Worm (Caenorhabditis elegans) whole organism, L3 larva: ENCODE data around the gene T24A6.20.

Source experiments
- aly-2 ChIP-seq: fragments of 150-350 bp; optimal IDR thresholded peaks from 2 replicates; lab custom pipeline; 2014; ENCODE audit warnings: missing biosample characterization, missing genetic modification characterization
- elt-3 ChIP-seq, 3 experiments: fragments of 150-350 bp in 1 of 3; sonication (generic microtip) in 2 of 3; optimal IDR thresholded peaks; 2 replicates in 2 of 3; 4 replicates in 1 of 3; lab custom pipeline; 2014 to 2017; ENCODE audit warnings: missing biosample characterization in 3 of 3, missing genetic modification characterization in 3 of 3
- eor-1 ChIP-seq, 2 experiments: fragments of 150-350 bp; optimal IDR thresholded peaks; 2 replicates each; lab custom pipeline; 2014 to 2018; ENCODE audit warnings: missing biosample characterization in 2 of 2, missing genetic modification characterization in 2 of 2
- hmg-11 ChIP-seq: sonication (generic microtip); optimal IDR thresholded peaks from 2 replicates; lab custom pipeline; 2016; ENCODE audit warnings: missing genetic modification characterization, missing compliant biosample characterization
- lin-15B ChIP-seq: fragments of 150-350 bp; optimal IDR thresholded peaks from 2 replicates; lab custom pipeline; 2014; ENCODE audit warnings: missing biosample characterization, missing genetic modification characterization
- mdl-1 ChIP-seq: fragments of 150-350 bp; optimal IDR thresholded peaks from 2 replicates; lab custom pipeline; 2014; ENCODE audit warnings: missing biosample characterization, missing genetic modification characterization
- nhr-12 ChIP-seq: fragments of 150-350 bp; optimal IDR thresholded peaks from 2 replicates; lab custom pipeline; 2014; ENCODE audit warnings: missing biosample characterization, missing genetic modification characterization
- nhr-28 ChIP-seq: fragments of 150-350 bp; optimal IDR thresholded peaks from 2 replicates; lab custom pipeline; 2014; ENCODE audit warnings: missing biosample characterization, missing genetic modification characterization
- pqm-1 ChIP-seq: fragments of 150-350 bp; optimal IDR thresholded peaks from 2 replicates; lab custom pipeline; 2017; ENCODE audit warnings: missing biosample characterization, missing genetic modification characterization, inconsistent platforms
- ztf-11 ChIP-seq: fragments of 150-350 bp; optimal IDR thresholded peaks from 2 replicates; lab custom pipeline; 2014; ENCODE audit warnings: missing biosample characterization, missing genetic modification characterization

ce11 chrV:3600570-3600969 is 47.6 kb downstream of the T24A6.20 start, which contains the start of gene T22F3.7:
- no peak for TF ChIP-seq mdl-1 (tag; lab: Kevin White, UChicago)
- no peak for TF ChIP-seq ztf-11
- TF ChIP-seq lin-15B: no peak
- TF ChIP-seq eor-1 (tag; optimal IDR thresholded peaks at IDR 0.05; lab: Kevin White, UChicago): no peak
- no peak for TF ChIP-seq hmg-11
- TF ChIP-seq nhr-28: no peak
- TF ChIP-seq pqm-1 (tag; lab: Kevin White, UChicago): no peak
- TF ChIP-seq nhr-12 (tag; lab: Kevin White, UChicago): no peak
- no peak for TF ChIP-seq elt-3 (tag; optimal IDR thresholded peaks at IDR 0.05; lab: Kevin White, UChicago)
- TF ChIP-seq aly-2 (tag; lab: Kevin White, UChicago): no peak
